Worm (Caenorhabditis elegans) whole organism, dauer: ENCODE data around the gene F41B4.3.

Source experiments
- unc-62 ChIP-seq: sonication (generic microtip); optimal IDR thresholded peaks from 2 replicates; lab custom pipeline; 2017; ENCODE audit warnings: missing biosample characterization, missing genetic modification reagents, missing genetic modification characterization

Gene F41B4.3

ce11 chrX:6845934-6846333, 10.0 kb upstream of the F41B4.3 start, which contains the start of gene C53B7.2:
TSS of gene C53B7.2 (plus strand) at chrX:6846234.
- no peak for TF ChIP-seq unc-62 (GFP tag; lab: Kevin White, UChicago)

- TF ChIP-seq unc-62 (GFP tag; lab: Kevin White, UChicago) = no peak
These were observed 8.6 kb upstream of the F41B4.3 start, which contains the start of gene C53B7.3 for ce11 chrX:6844394-6845072. TSS of gene C53B7.3 (plus strand) at chrX:6844755.

- TF ChIP-seq unc-62 (GFP tag; lab: Kevin White, UChicago) = no peak
These were observed 4.9 kb upstream of the F41B4.3 start, which contains the start of the genes glr-6 and asg-2 for ce11 chrX:6840670-6841308. TSS of gene glr-6 (minus strand) at chrX:6840720. TSS of gene asg-2 (plus strand) at chrX:6841258.

- TF ChIP-seq unc-62 (GFP tag; lab: Kevin White, UChicago) = no peak
These were observed 749 bp downstream of the F41B4.3 start, which contains the start of gene F41B4.2 for ce11 chrX:6835166-6835565. TSS of gene F41B4.2 (minus strand) at chrX:6835266.

- no peak for TF ChIP-seq unc-62 (GFP tag; lab: Kevin White, UChicago)
These were observed 10.1 kb downstream of the F41B4.3 start, which contains the start of gene F41B4.1 for ce11 chrX:6825840-6826239. TSS of gene F41B4.1 (minus strand) at chrX:6825862.

- no peak for TF ChIP-seq unc-62 (GFP tag; lab: Kevin White, UChicago)
These were observed 12.5 kb downstream of the F41B4.3 start, which contains the start of gene gei-15 for ce11 chrX:6823218-6823979. TSS of gene gei-15 (minus strand) at chrX:6823268.

- no peak for TF ChIP-seq unc-62 (GFP tag; lab: Kevin White, UChicago)
These were observed 13.4 kb downstream of the F41B4.3 start for ce11 chrX:6822552-6822951.

ce11 chrX:6819633-6820032, 16.3 kb downstream of the F41B4.3 start:
- no peak for TF ChIP-seq unc-62 (GFP tag; lab: Kevin White, UChicago)

ce11 chrX:6819135-6819534, 16.8 kb downstream of the F41B4.3 start:
- TF ChIP-seq unc-62 (GFP tag; lab: Kevin White, UChicago) = no peak

- TF ChIP-seq unc-62 (GFP tag; lab: Kevin White, UChicago) = no peak
These were observed 17.9 kb downstream of the F41B4.3 start, which contains the start of gene dhs-28 for ce11 chrX:6818036-6818488. TSS of gene dhs-28 (plus strand) at chrX:6818438.

ce11 chrX:6813025-6813424, 22.9 kb downstream of the F41B4.3 start:
- no peak for TF ChIP-seq unc-62 (GFP tag; lab: Kevin White, UChicago)

- TF ChIP-seq unc-62 (GFP tag; lab: Kevin White, UChicago) = no peak
These were observed 27.3 kb downstream of the F41B4.3 start for ce11 chrX:6808640-6809039.

ce11 chrX:6808239-6808638, 27.7 kb downstream of the F41B4.3 start:
- no peak for TF ChIP-seq unc-62 (GFP tag; lab: Kevin White, UChicago)

ce11 chrX:6807137-6807861, 28.6 kb downstream of the F41B4.3 start:
- no peak for TF ChIP-seq unc-62 (GFP tag; lab: Kevin White, UChicago)

- TF ChIP-seq unc-62 (GFP tag; lab: Kevin White, UChicago) = no peak
These were observed 29.5 kb downstream of the F41B4.3 start, which contains the start of gene atg-2 for ce11 chrX:6806463-6806862. TSS of gene atg-2 (plus strand) at chrX:6806763.
